Worm (Caenorhabditis elegans) whole organism, L2 larva: ENCODE results near the gene T05H4.3.
A peak's percentile ranks its signal among the peaks of the same experiment; 100 is the strongest.

Experiments
- C34F6.9 ChIP-seq: fragments of 150-350 bp; optimal IDR thresholded peaks from 2 replicates; lab custom pipeline; 2014; ENCODE audit warnings: missing biosample characterization, missing genetic modification characterization
- F13H6.1 ChIP-seq: sonication (generic microtip); optimal IDR thresholded peaks from 2 replicates; lab custom pipeline; 2016; ENCODE audit warnings: missing genetic modification characterization, missing compliant biosample characterization
- R02D3.7 ChIP-seq: fragments of 150-350 bp; optimal IDR thresholded peaks from 2 replicates; lab custom pipeline; 2014; ENCODE audit warnings: missing biosample characterization, missing genetic modification characterization
- Y55F3AM.14 ChIP-seq: fragments of 200-800 bp; sonication (Bioruptor generic); optimal IDR thresholded peaks from 2 replicates; lab custom pipeline; 2018; ENCODE audit warnings: mild to moderate bottlenecking, missing genetic modification characterization, missing compliant biosample characterization
- alr-1 ChIP-seq: fragments of 150-350 bp; optimal IDR thresholded peaks from 2 replicates; lab custom pipeline; 2014; ENCODE audit warnings: missing biosample characterization, missing genetic modification characterization
- aly-2 ChIP-seq: fragments of 150-350 bp; optimal IDR thresholded peaks from 2 replicates; lab custom pipeline; 2014; ENCODE audit warnings: missing biosample characterization, missing genetic modification characterization
- ama-1 ChIP-seq: fragments of 150-350 bp; optimal IDR thresholded peaks from 2 replicates; lab custom pipeline; 2018; ENCODE audit warnings: inconsistent platforms
- ceh-16 ChIP-seq: fragments of 150-350 bp; optimal IDR thresholded peaks from 2 replicates; lab custom pipeline; 2014; ENCODE audit warnings: missing biosample characterization, missing genetic modification characterization
- crh-2 ChIP-seq: sonication (generic microtip); optimal IDR thresholded peaks from 2 replicates; lab custom pipeline; 2017; ENCODE audit warnings: missing biosample characterization, missing genetic modification characterization
- elt-1 ChIP-seq: fragments of 150-350 bp; optimal IDR thresholded peaks from 2 replicates; lab custom pipeline; 2014; ENCODE audit warnings: missing biosample characterization, missing genetic modification characterization
- elt-3 ChIP-seq: sonication (generic microtip); optimal IDR thresholded peaks from 2 replicates; lab custom pipeline; 2017; ENCODE audit warnings: missing biosample characterization, missing genetic modification characterization
- fos-1 ChIP-seq: fragments of 150-350 bp; optimal IDR thresholded peaks from 2 replicates; lab custom pipeline; 2014; ENCODE audit warnings: missing biosample characterization, missing genetic modification characterization
- gmeb-1 ChIP-seq: fragments of 150-350 bp; optimal IDR thresholded peaks from 2 replicates; lab custom pipeline; 2014; ENCODE audit warnings: missing biosample characterization, missing genetic modification characterization
- lin-13 ChIP-seq: fragments of 150-350 bp; optimal IDR thresholded peaks from 2 replicates; lab custom pipeline; 2014; ENCODE audit warnings: missing biosample characterization, missing genetic modification reagents, missing genetic modification characterization
- lin-39 ChIP-seq: fragments of 150-350 bp; optimal IDR thresholded peaks from 2 replicates; lab custom pipeline; 2014; ENCODE audit warnings: missing biosample characterization, missing genetic modification reagents, missing genetic modification characterization
- lsy-2 ChIP-seq, 2 experiments: fragments of 150-350 bp in 1 of 2; sonication (generic microtip) in 1 of 2; optimal IDR thresholded peaks; 2 replicates each; lab custom pipeline; 2014 to 2017; ENCODE audit warnings: missing biosample characterization in 2 of 2, missing genetic modification characterization in 2 of 2
- mab-5 ChIP-seq: fragments of 150-350 bp; optimal IDR thresholded peaks from 2 replicates; lab custom pipeline; 2014; ENCODE audit warnings: missing biosample characterization, missing genetic modification characterization
- mbf-1 ChIP-seq: sonication (generic microtip); optimal IDR thresholded peaks from 2 replicates; lab custom pipeline; 2017; ENCODE audit warnings: missing biosample characterization, missing genetic modification characterization
- mdl-1 ChIP-seq, 2 experiments: fragments of 150-350 bp in 1 of 2; sonication (generic microtip) in 1 of 2; optimal IDR thresholded peaks; 2 replicates each; lab custom pipeline; 2017; ENCODE audit warnings: missing biosample characterization in 2 of 2, missing genetic modification characterization in 2 of 2
- nhr-129 ChIP-seq: fragments of 150-350 bp; optimal IDR thresholded peaks from 2 replicates; lab custom pipeline; 2014; ENCODE audit warnings: missing biosample characterization, missing genetic modification characterization
- nhr-23 ChIP-seq: fragments of 150-350 bp; optimal IDR thresholded peaks from 2 replicates; lab custom pipeline; 2014; ENCODE audit warnings: missing biosample characterization, missing genetic modification reagents, missing genetic modification characterization
- nhr-237 ChIP-seq: fragments of 150-350 bp; optimal IDR thresholded peaks from 2 replicates; lab custom pipeline; 2014; ENCODE audit warnings: missing biosample characterization, missing genetic modification characterization
- nhr-25 ChIP-seq: fragments of 150-350 bp; sonication (generic microtip); optimal IDR thresholded peaks from 3 replicates; lab custom pipeline; 2014; ENCODE audit warnings: missing biosample characterization, missing genetic modification characterization
- nhr-77 ChIP-seq: fragments of 150-350 bp; optimal IDR thresholded peaks from 2 replicates; lab custom pipeline; 2014; ENCODE audit warnings: missing biosample characterization, missing genetic modification characterization
- peb-1 ChIP-seq: fragments of 150-350 bp; optimal IDR thresholded peaks from 2 replicates; lab custom pipeline; 2014; ENCODE audit warnings: missing biosample characterization, missing genetic modification characterization
- sem-4 ChIP-seq: fragments of 150-350 bp; optimal IDR thresholded peaks from 2 replicates; lab custom pipeline; 2014; ENCODE audit warnings: missing biosample characterization, missing genetic modification reagents, missing genetic modification characterization
- skn-1 ChIP-seq: sonication (generic microtip); optimal IDR thresholded peaks from 2 replicates; lab custom pipeline; 2017; ENCODE audit warnings: missing biosample characterization, missing genetic modification characterization
- sma-9 ChIP-seq, 2 experiments: fragments of 150-350 bp in 1 of 2; sonication (generic microtip) in 1 of 2; optimal IDR thresholded peaks; 2 replicates each; lab custom pipeline; 2014 to 2016; ENCODE audit warnings: missing genetic modification characterization in 2 of 2, mild to moderate bottlenecking in 1 of 2, missing biosample characterization in 1 of 2, missing compliant biosample characterization in 1 of 2, missing genetic modification reagents in 1 of 2, moderate library complexity in 1 of 2
- unc-39 ChIP-seq: fragments of 150-350 bp; optimal IDR thresholded peaks from 2 replicates; lab custom pipeline; 2014; ENCODE audit warnings: missing biosample characterization, missing genetic modification characterization
- zag-1 ChIP-seq: fragments of 150-350 bp; optimal IDR thresholded peaks from 2 replicates; lab custom pipeline; 2014; ENCODE audit warnings: missing biosample characterization, missing genetic modification characterization
- ztf-4 ChIP-seq: fragments of 150-350 bp; optimal IDR thresholded peaks from 2 replicates; lab custom pipeline; 2014; ENCODE audit warnings: missing biosample characterization, missing genetic modification characterization

The T05H4.3 gene

DNA sequence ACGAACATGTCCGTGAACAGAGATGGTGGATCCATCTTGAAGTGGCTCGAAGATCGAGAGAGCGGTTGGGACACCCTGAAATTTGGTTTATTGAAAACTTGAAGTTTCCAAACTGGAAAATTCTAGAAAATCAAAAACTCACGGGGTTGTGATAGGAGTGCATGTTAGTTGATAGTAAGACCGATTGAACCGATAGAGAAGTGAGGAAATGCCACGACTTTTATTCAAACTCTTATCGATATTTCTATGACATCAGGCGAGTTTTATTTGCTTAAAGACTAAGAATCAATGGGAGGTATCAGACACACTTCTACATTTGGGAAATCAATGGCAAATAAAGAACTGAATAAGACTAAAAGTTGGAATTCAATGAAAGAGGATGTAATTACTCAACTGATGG is 46.7 kb downstream of the T05H4.3 start, which contains the start of gene lec-10:
lec-10 (minus strand) TSS at position 272 of the 400 bp plus-strand sequence.
- TF ChIP-seq gmeb-1 (tag; lab: Kevin White, UChicago) (peak; percentile 33), fos-1 (tag; lab: Kevin White, UChicago) (peak; percentile 87), crh-2 (tag; lab: Kevin White, UChicago) (peak; percentile 55), F13H6.1 (tag; lab: Kevin White, UChicago) (peak; percentile 1), sma-9 (GFP tag; optimal IDR thresholded peaks at IDR 0.05; lab: Kevin White, UChicago) (peak; percentile 66), sma-9 (tag; optimal IDR thresholded peaks at IDR 0.05; lab: Kevin White, UChicago) (no peak), zag-1 (tag; lab: Kevin White, UChicago) (no peak)

- TF ChIP-seq nhr-23 (tag; lab: Kevin White, UChicago), result no peak
- no peak for TF ChIP-seq F13H6.1 (tag; lab: Kevin White, UChicago)
- TF ChIP-seq C34F6.9 (tag; lab: Kevin White, UChicago), result no peak
- no peak for TF ChIP-seq nhr-25 (tag; lab: Kevin White, UChicago)
- TF ChIP-seq sma-9 (GFP tag; optimal IDR thresholded peaks at IDR 0.05; lab: Kevin White, UChicago), result peak; percentile 39
- no peak for TF ChIP-seq sma-9 (tag; optimal IDR thresholded peaks at IDR 0.05; lab: Kevin White, UChicago)
- no peak for TF ChIP-seq gmeb-1 (tag; lab: Kevin White, UChicago)
- TF ChIP-seq mbf-1, result no peak
- TF ChIP-seq fos-1 (tag; lab: Kevin White, UChicago), result peak; percentile 47
- no peak for TF ChIP-seq Y55F3AM.14
- TF ChIP-seq zag-1 (tag; lab: Kevin White, UChicago), result no peak
- TF ChIP-seq skn-1, result no peak
- TF ChIP-seq unc-39 (tag; lab: Kevin White, UChicago), result no peak
- TF ChIP-seq crh-2 (tag; lab: Kevin White, UChicago), result peak; percentile 60
- TF ChIP-seq, all 48 proteins: peak for 3
These were observed 50.4 kb downstream of the T05H4.3 start for ce11 chrV:6492497-6492896.

ce11 chrV:6493821-6494220 is 51.7 kb downstream of the T05H4.3 start, which contains the start of gene cpt-6:
Gene cpt-6, minus strand, starts transcription at chrV:6493921.
- TF ChIP-seq ceh-16 (tag; lab: Kevin White, UChicago) (no peak), nhr-237 (tag; lab: Kevin White, UChicago) (no peak), sma-9 (GFP tag; optimal IDR thresholded peaks at IDR 0.05; lab: Kevin White, UChicago) (no peak), sma-9 (tag; optimal IDR thresholded peaks at IDR 0.05; lab: Kevin White, UChicago) (no peak), alr-1 (tag; lab: Kevin White, UChicago) (no peak), lin-13 (GFP tag; lab: Kevin White, UChicago) (no peak), gmeb-1 (tag; lab: Kevin White, UChicago) (no peak), nhr-77 (tag; lab: Kevin White, UChicago) (no peak), mdl-1 (tag; optimal IDR thresholded peaks at IDR 0.05; lab: Kevin White, UChicago) (no peak), nhr-23 (tag; lab: Kevin White, UChicago) (no peak), ztf-4 (tag; lab: Kevin White, UChicago) (no peak), skn-1 (no peak)
- TF ChIP-seq, all 48 proteins: peak for 0

ce11 chrV:6495353-6495752 is 53.2 kb downstream of the T05H4.3 start:
- peak; percentile 18 for TF ChIP-seq fos-1 (tag; lab: Kevin White, UChicago)
- TF ChIP-seq lin-13 (GFP tag; lab: Kevin White, UChicago), result no peak

DNA sequence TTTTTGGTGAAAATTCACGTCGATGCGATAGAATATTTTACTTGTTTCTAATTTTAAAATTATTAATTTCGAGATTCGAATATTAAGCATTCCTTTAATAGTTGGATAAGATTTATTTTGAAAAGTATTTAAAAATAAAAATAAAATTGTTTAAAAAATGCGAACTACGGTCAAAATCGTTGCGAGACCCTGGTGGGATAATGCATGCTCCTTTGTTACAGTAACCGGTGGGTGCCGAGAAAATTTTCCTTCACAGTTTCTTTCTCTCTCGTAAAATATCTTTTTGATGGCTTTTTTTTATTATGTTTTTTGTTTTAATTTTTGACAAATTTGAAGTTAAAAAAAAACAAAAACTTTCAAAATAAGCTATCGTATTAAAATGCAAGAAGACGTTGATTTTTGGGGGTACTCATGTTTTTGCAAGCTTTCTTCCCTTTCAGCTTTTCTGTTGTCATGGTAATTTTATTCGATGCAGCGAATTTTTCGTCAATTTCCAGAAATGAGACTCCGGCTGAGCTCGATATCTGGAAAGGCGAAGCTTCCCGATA is 54.5 kb downstream of the T05H4.3 start, which contains the start of gene dgtr-1:
dgtr-1 (plus strand) TSS at position 498 of the 548 bp plus-strand sequence.
- TF ChIP-seq lin-39 (tag; lab: Kevin White, UChicago), result no peak
- TF ChIP-seq aly-2 (tag; lab: Kevin White, UChicago), result no peak
- no peak for TF ChIP-seq elt-1
- TF ChIP-seq elt-3, result no peak
- TF ChIP-seq fos-1 (tag; lab: Kevin White, UChicago), result no peak
- no peak for TF ChIP-seq R02D3.7 (tag; lab: Kevin White, UChicago)
- no peak for TF ChIP-seq nhr-77 (tag; lab: Kevin White, UChicago)
- no peak for TF ChIP-seq mab-5 (tag; lab: Kevin White, UChicago)
- TF ChIP-seq crh-2 (tag; lab: Kevin White, UChicago), result no peak
- no peak for TF ChIP-seq ama-1 (lab: Kevin White, UChicago)
- no peak for TF ChIP-seq lin-13 (GFP tag; lab: Kevin White, UChicago)
- no peak for TF ChIP-seq nhr-129
- no peak for TF ChIP-seq Y55F3AM.14
- no peak for TF ChIP-seq peb-1 (tag; lab: Kevin White, UChicago)
- no peak for TF ChIP-seq sem-4 (tag; lab: Kevin White, UChicago)
- TF ChIP-seq zag-1 (tag; lab: Kevin White, UChicago), result no peak
- TF ChIP-seq lsy-2 (tag; optimal IDR thresholded peaks at IDR 0.05; lab: Kevin White, UChicago), result no peak
